Worm (Caenorhabditis elegans): ENCODE measurements around the gene hel-1.

DNA sequence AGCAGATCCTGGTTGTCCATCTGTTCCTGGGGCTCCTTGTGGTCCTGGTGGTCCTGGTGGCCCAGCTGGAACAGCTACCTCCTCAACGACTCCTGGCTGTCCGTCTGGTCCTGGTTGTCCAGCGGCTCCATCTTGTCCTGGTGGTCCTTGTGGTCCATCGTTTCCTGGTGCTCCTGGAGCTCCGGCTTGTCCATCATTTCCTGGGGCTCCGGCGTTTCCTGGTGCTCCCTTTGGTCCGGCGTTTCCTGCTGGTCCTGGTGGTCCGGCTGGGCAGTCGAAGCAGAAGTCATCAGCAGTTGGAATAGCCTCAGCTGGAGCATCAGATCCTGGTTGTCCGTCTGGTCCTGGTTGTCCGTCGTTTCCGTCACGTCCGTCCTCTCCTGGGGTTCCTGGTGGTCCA lies 29.8 kb upstream of the hel-1 start:
- TF ChIP-seq R02D3.7 (tag; optimal IDR thresholded peaks at IDR 0.05) (no peak), dmd-4 (tag; optimal IDR thresholded peaks at IDR 0.05) (no peak), unc-62 (GFP tag; optimal IDR thresholded peaks at IDR 0.05) (no peak), nhr-10 (tag; optimal IDR thresholded peaks at IDR 0.05) (no peak), elt-3 (tag; optimal IDR thresholded peaks at IDR 0.05) (no peak), zag-1 (tag; optimal IDR thresholded peaks at IDR 0.05) (no peak), nhr-77 (tag; optimal IDR thresholded peaks at IDR 0.05) (no peak), mdl-1 (tag; optimal IDR thresholded peaks at IDR 0.05) (no peak)
